Worm (Caenorhabditis elegans) whole organism, L1 larva: ENCODE results near the gene F15E6.3.

ENCODE experiments used
- C34B4.2 ChIP-seq: sonication (generic microtip); optimal IDR thresholded peaks from 2 replicates; lab custom pipeline; 2017; ENCODE audit warnings: mild to moderate bottlenecking, missing genetic modification characterization, missing compliant biosample characterization
- Y116A8C.19 ChIP-seq: sonication (generic microtip); optimal IDR thresholded peaks from 2 replicates; lab custom pipeline; 2016; ENCODE audit warnings: missing compliant biosample characterization, missing genetic modification characterization, borderline replicate concordance
- aha-1 ChIP-seq: fragments of 150-350 bp; optimal IDR thresholded peaks from 2 replicates; lab custom pipeline; 2014; ENCODE audit warnings: missing biosample characterization, missing genetic modification characterization
- ceh-8 ChIP-seq: fragments of 200-800 bp; sonication (Bioruptor generic); optimal IDR thresholded peaks from 2 replicates; lab custom pipeline; 2018; ENCODE audit warnings: mild to moderate bottlenecking, missing genetic modification characterization, moderate library complexity, missing compliant biosample characterization
- ceh-82 ChIP-seq, 3 experiments: fragments of 150-350 bp in 1 of 3; sonication (generic microtip) in 2 of 3; optimal IDR thresholded peaks; 2 replicates each; lab custom pipeline; 2014 to 2017; ENCODE audit warnings: missing biosample characterization in 3 of 3, missing genetic modification characterization in 3 of 3
- ceh-88 ChIP-seq: fragments of 200-800 bp; sonication (Bioruptor generic); IDR thresholded peaks from 2 replicates; pipeline ENCODE4 v1.3.6; 2022; ENCODE audit warnings: missing genetic modification characterization, missing compliant biosample characterization
- ceh-90 ChIP-seq: sonication (generic microtip); optimal IDR thresholded peaks from 2 replicates; lab custom pipeline; 2016; ENCODE audit warnings: missing genetic modification characterization, missing compliant biosample characterization
- ces-1 ChIP-seq: fragments of 150-350 bp; optimal IDR thresholded peaks from 2 replicates; lab custom pipeline; 2014; ENCODE audit warnings: missing biosample characterization, missing genetic modification reagents, missing genetic modification characterization
- dpl-1 ChIP-seq, 3 experiments: fragments of 150-350 bp in 2 of 3; sonication (generic microtip) in 1 of 3; optimal IDR thresholded peaks; 2 replicates each; lab custom pipeline; 2014 to 2017; ENCODE audit warnings: missing biosample characterization in 3 of 3, missing genetic modification characterization in 3 of 3, missing genetic modification reagents in 3 of 3
- efl-1 ChIP-seq, 4 experiments: fragments of 150-350 bp; optimal IDR thresholded peaks in 3 of 4; peaks in 1 of 4; 1 replicate in 1 of 4; 2 replicates in 3 of 4; lab custom pipeline; 2014; ENCODE audit warnings: missing biosample characterization in 2 of 4, missing genetic modification characterization in 2 of 4, missing genetic modification reagents in 2 of 4
- efl-3 ChIP-seq: fragments of 200-800 bp; sonication (Bioruptor generic); optimal IDR thresholded peaks from 2 replicates; lab custom pipeline; 2018; ENCODE audit warnings: mild to moderate bottlenecking, missing genetic modification characterization, missing compliant biosample characterization
- elt-2 ChIP-seq: sonication (generic microtip); optimal IDR thresholded peaks from 2 replicates; lab custom pipeline; 2016; ENCODE audit warnings: missing genetic modification characterization, mild to moderate bottlenecking, inconsistent platforms, missing compliant biosample characterization, missing genetic modification reagents
- fos-1 ChIP-seq: fragments of 150-350 bp; optimal IDR thresholded peaks from 2 replicates; lab custom pipeline; 2014; ENCODE audit warnings: missing biosample characterization, missing genetic modification characterization
- hlh-17 ChIP-seq: fragments of 200-800 bp; sonication (Bioruptor generic); optimal IDR thresholded peaks from 2 replicates; lab custom pipeline; 2018; ENCODE audit warnings: missing genetic modification characterization, mild to moderate bottlenecking, missing compliant biosample characterization, moderate library complexity, borderline replicate concordance
- jun-1 ChIP-seq: fragments of 150-350 bp; optimal IDR thresholded peaks from 2 replicates; lab custom pipeline; 2014; ENCODE audit warnings: missing biosample characterization, missing genetic modification reagents, missing genetic modification characterization
- lin-15B ChIP-seq: fragments of 150-350 bp; sonication (generic microtip); optimal IDR thresholded peaks from 3 replicates; lab custom pipeline; 2014; ENCODE audit warnings: missing biosample characterization, missing genetic modification characterization
- lin-39 ChIP-seq: fragments of 150-350 bp; optimal IDR thresholded peaks from 2 replicates; lab custom pipeline; 2014; ENCODE audit warnings: missing biosample characterization, missing genetic modification reagents, missing genetic modification characterization
- lsy-2 ChIP-seq, 2 experiments: fragments of 150-350 bp; optimal IDR thresholded peaks; 2 replicates each; lab custom pipeline; 2014; ENCODE audit warnings: missing biosample characterization in 2 of 2, missing genetic modification characterization in 2 of 2
- nhr-11 ChIP-seq: fragments of 150-350 bp; optimal IDR thresholded peaks from 2 replicates; lab custom pipeline; 2014; ENCODE audit warnings: missing biosample characterization, missing genetic modification characterization
- nhr-19 ChIP-seq: fragments of 200-800 bp; sonication (Bioruptor generic); conservative IDR thresholded peaks from 2 replicates; pipeline ENCODE4 v1.3.6; 2022; ENCODE audit warnings: missing genetic modification characterization, missing compliant biosample characterization
- nhr-47 ChIP-seq: sonication (generic microtip); optimal IDR thresholded peaks from 2 replicates; lab custom pipeline; 2016; ENCODE audit warnings: mild to moderate bottlenecking, missing genetic modification characterization, moderate library complexity, missing compliant biosample characterization
- nhr-71 ChIP-seq: sonication (generic microtip); optimal IDR thresholded peaks from 2 replicates; lab custom pipeline; 2016; ENCODE audit warnings: mild to moderate bottlenecking, missing genetic modification characterization, moderate library complexity, missing compliant biosample characterization
- nhr-76 ChIP-seq: sonication (generic microtip); optimal IDR thresholded peaks from 2 replicates; lab custom pipeline; 2017; ENCODE audit warnings: missing biosample characterization, missing genetic modification characterization
- nhr-77 ChIP-seq: fragments of 150-350 bp; optimal IDR thresholded peaks from 2 replicates; lab custom pipeline; 2014; ENCODE audit warnings: missing biosample characterization, missing genetic modification characterization
- nhr-85 ChIP-seq: sonication (generic microtip); peaks from one replicate; lab custom pipeline; 2016; ENCODE audit warnings: missing genetic modification characterization, inconsistent platforms, missing compliant biosample characterization
- pqm-1 ChIP-seq: sonication (generic microtip); optimal IDR thresholded peaks from 3 replicates; lab custom pipeline; 2017; ENCODE audit warnings: missing biosample characterization, missing genetic modification characterization
- snpc-4 ChIP-seq: fragments of 150-350 bp; optimal IDR thresholded peaks from 2 replicates; lab custom pipeline; 2014; ENCODE audit warnings: missing biosample characterization, missing genetic modification characterization
- sptf-1 ChIP-seq: fragments of 150-350 bp; optimal IDR thresholded peaks from 2 replicates; lab custom pipeline; 2014; ENCODE audit warnings: missing biosample characterization, missing genetic modification characterization
- sup-37 ChIP-seq: fragments of 200-800 bp; sonication (Bioruptor generic); optimal IDR thresholded peaks from 2 replicates; lab custom pipeline; 2018; ENCODE audit warnings: mild to moderate bottlenecking, missing genetic modification characterization, missing compliant biosample characterization
- tbx-2 ChIP-seq: sonication (generic microtip); optimal IDR thresholded peaks from 2 replicates; lab custom pipeline; 2016; ENCODE audit warnings: missing genetic modification characterization, missing compliant biosample characterization
- unc-30 ChIP-seq: sonication (generic microtip); optimal IDR thresholded peaks from 2 replicates; lab custom pipeline; 2017; ENCODE audit warnings: missing biosample characterization, missing genetic modification characterization
- unc-86 ChIP-seq: sonication (generic microtip); optimal IDR thresholded peaks from 2 replicates; lab custom pipeline; 2016; ENCODE audit warnings: missing genetic modification characterization, missing compliant biosample characterization
- zip-4 ChIP-seq: fragments of 200-800 bp; sonication (Bioruptor generic); optimal IDR thresholded peaks from 2 replicates; lab custom pipeline; 2018; ENCODE audit warnings: mild to moderate bottlenecking, missing genetic modification characterization, moderate library complexity, missing compliant biosample characterization

The F15E6.3 gene

DNA sequence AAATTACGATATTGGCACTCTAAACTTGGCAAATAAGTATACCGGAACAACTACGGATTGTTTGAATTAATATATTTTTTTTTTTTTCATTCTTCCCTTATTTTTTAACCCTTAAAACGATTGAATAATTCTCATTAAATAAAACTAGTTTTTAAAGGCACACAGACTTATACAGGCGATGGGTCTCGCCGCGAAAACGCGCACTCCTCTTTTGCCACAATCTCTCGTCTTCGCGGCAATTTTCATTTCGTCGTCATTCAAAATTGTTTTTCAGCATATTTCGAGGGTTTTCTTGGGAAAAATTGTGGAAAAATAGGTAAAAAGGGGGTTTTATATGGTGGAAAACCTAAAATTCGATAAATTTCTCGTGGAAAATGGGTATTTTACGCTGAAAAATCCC lies 47.4 kb upstream of the F15E6.3 start (continued):
- TF ChIP-seq lin-39 (tag; lab: Kevin White, UChicago) (peak; percentile 2), unc-86 (peak; percentile 39), nhr-71 (tag; lab: Kevin White, UChicago) (peak; percentile 80), nhr-19 (peak; percentile 64), nhr-85 (tag; lab: Kevin White, UChicago) (no peak)
- TF ChIP-seq, all 84 proteins: peak for 33

DNA sequence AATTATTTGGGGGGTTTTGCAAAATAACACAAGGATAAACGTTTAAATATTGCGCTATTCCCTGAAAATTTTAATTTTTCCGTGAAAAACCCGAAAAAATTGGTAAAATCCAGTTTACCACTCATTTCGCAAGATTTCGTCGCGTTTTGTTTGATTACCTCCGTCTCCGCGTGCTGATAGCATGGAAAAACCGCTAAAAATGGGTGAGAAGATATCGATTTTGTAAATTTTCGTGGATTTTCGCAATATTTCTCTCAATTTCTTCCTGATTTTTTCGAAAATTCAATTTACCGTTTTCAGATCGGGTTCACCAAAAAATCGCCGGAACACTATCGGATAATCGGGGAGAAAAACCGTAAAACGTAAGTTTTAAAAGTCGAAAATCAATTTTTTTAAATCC lies 46.9 kb upstream of the F15E6.3 start, which contains the start of gene ama-1:
Gene ama-1, plus strand, starts transcription at position 301 of the 400 bp plus-strand sequence.
- TF ChIP-seq Y116A8C.19 (no peak), efl-3 (GFP tag; lab: Kevin White, UChicago) (no peak), nhr-77 (tag; lab: Kevin White, UChicago) (no peak), fos-1 (tag; lab: Kevin White, UChicago) (no peak), unc-86 (no peak), C34B4.2 (tag; lab: Kevin White, UChicago) (no peak), hlh-17 (no peak), nhr-11 (tag; lab: Kevin White, UChicago) (no peak), zip-4 (GFP tag; lab: Kevin White, UChicago) (no peak), ceh-88 (GFP tag; lab: Robert Waterston, UW) (no peak), ces-1 (GFP tag; lab: Kevin White, UChicago) (no peak)
- TF ChIP-seq, all 84 proteins: peak for 0

DNA sequence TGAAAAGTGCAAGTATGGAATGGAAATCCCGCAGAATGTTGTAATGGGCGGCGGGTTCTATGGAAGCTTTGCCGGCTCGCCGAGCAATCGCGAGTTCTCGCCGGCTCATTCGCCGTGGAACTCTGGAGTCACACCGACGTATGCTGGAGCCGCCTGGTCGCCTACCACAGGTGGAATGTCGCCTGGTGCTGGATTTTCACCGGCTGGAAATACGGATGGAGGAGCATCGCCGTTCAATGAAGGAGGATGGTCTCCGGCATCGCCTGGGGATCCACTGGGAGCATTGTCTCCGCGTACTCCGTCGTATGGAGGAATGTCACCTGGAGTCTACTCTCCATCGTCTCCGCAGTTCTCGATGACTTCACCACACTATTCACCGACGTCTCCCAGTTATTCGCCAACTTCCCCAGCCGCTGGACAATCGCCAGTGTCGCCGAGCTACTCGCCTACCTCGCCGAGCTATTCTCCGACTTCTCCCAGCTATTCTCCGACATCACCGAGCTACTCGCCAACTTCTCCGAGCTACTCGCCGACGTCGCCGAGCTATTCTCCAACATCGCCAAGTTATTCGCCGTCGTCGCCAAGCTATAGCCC lies 39.6 kb upstream of the F15E6.3 start:
- no peak for TF ChIP-seq unc-30 (tag; lab: Kevin White, UChicago)
- TF ChIP-seq nhr-47 (tag; lab: Kevin White, UChicago), result no peak
- TF ChIP-seq efl-1 (optimal IDR thresholded peaks at IDR 0.05; lab: Kevin White, UChicago), result no peak
- peak in 1 of 2 experiments; percentile 57 for TF ChIP-seq efl-1 (GFP tag; optimal IDR thresholded peaks at IDR 0.05 in 1 of 2; lab: Kevin White, UChicago)
- TF ChIP-seq nhr-11 (tag; lab: Kevin White, UChicago), result no peak

DNA sequence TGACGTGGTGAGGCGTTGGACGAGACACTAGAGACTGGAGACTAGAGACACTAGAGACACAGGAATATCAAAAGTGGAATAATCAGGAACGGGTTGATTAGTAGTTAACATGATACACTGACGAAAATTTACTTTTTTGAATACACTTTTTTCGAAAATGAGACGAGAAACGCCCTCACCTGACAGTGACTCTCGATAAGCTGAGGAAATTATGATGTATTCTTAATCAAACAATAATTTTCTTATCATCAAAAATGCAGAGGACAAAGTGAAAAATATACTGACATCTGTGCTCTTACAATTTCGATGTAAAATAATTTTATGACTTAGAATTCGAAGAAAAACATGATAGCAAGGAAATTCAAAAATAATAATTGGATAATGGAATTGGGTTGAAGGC lies 35.3 kb upstream of the F15E6.3 start:
- TF ChIP-seq sup-37 (GFP tag; lab: Kevin White, UChicago) (no peak), nhr-11 (tag; lab: Kevin White, UChicago) (no peak), nhr-76 (tag; lab: Kevin White, UChicago) (no peak), ceh-82 (tag; optimal IDR thresholded peaks at IDR 0.05; lab: Kevin White, UChicago) (no peak), tbx-2 (tag; lab: Kevin White, UChicago) (no peak), elt-2 (tag; lab: Kevin White, UChicago) (peak; percentile 59), jun-1 (tag; lab: Kevin White, UChicago) (peak; percentile 38), lsy-2 (tag; optimal IDR thresholded peaks at IDR 0.05; lab: Kevin White, UChicago) (no peak), pqm-1 (tag; lab: Kevin White, UChicago) (no peak), lin-15B (tag; lab: Kevin White, UChicago) (no peak)

DNA sequence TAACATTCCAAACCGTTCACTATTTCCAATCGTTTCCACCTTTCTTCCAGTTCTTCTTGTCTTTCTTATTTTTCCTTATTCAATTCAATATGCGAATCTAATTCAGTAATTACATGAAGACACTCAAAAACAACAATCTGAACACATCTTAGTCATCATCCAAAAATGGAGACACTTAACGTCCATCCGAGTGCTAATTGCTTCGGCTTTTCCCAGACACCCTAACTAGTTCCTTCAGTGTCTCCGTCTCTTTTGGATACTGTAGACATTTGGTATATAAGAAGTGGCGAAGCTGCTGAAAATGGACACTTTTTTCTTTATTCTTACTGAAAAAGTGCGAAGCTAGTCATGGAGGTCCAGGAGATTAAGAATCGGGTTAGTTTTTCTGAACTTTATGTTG lies 31.7 kb upstream of the F15E6.3 start, which contains the start of gene col-33:
Gene col-33, plus strand, starts transcription at position 301 of the 400 bp plus-strand sequence.
- TF ChIP-seq ceh-90 (tag; lab: Kevin White, UChicago), result no peak
- no peak for TF ChIP-seq snpc-4 (tag; lab: Kevin White, UChicago)
- no peak for TF ChIP-seq aha-1
- TF ChIP-seq nhr-77 (tag; lab: Kevin White, UChicago), result no peak
- no peak for TF ChIP-seq nhr-19
- TF ChIP-seq lin-15B (tag; lab: Kevin White, UChicago), result no peak
- TF ChIP-seq dpl-1 (GFP tag; optimal IDR thresholded peaks at IDR 0.05; lab: Kevin White, UChicago), result no peak

DNA sequence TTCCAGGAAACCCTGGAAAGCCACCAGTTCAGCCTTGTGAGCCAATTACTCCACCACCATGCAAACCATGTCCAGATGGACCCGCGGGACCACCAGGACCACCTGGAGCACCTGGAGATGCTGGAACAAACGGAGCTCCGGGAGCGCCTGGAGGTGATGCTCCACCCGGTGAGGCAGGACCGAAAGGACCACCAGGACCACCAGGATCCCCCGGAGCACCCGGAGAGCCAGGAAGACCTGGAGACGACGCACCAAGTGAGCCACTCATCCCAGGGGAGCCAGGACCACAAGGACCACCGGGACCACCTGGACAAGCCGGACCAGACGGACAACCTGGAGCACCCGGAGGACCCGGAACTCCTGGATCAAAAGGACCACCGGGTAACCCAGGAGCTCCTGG lies 30.0 kb upstream of the F15E6.3 start:
- TF ChIP-seq sptf-1 (tag; lab: Kevin White, UChicago), result no peak
- TF ChIP-seq ceh-8 (GFP tag; lab: Kevin White, UChicago), result peak; percentile 74
